Fruit fly (Drosophila melanogaster) whole organism, prepupa: ENCODE data around the gene GluRIIE.

Source experiments
- CG10631 ChIP-seq: fragments of 200-800 bp; sonication (Bioruptor generic); optimal IDR thresholded peaks from 2 replicates; lab custom pipeline; 2016; ENCODE audit warnings: missing biosample characterization, missing genetic modification characterization
- CG10669 ChIP-seq: fragments of 200-800 bp; sonication (Bioruptor generic); optimal IDR thresholded peaks from 3 replicates; lab custom pipeline; 2018; ENCODE audit warnings: missing biosample characterization, mild to moderate bottlenecking, missing genetic modification characterization, moderate library complexity
- CG11294 ChIP-seq: fragments of 200-800 bp; sonication (Bioruptor generic); IDR thresholded peaks from 2 replicates; pipeline ENCODE4 v1.3.6; 2022; ENCODE audit warnings: missing biosample characterization, missing genetic modification characterization
- CG11762 ChIP-seq: fragments of 200-800 bp; sonication (Bioruptor generic); optimal IDR thresholded peaks from 3 replicates; lab custom pipeline; 2016; ENCODE audit warnings: missing biosample characterization, missing genetic modification characterization; ENCODE audit not compliant: insufficient read depth
- CG15336 ChIP-seq: fragments of 200-800 bp; sonication (Bioruptor generic); IDR thresholded peaks from 2 replicates; pipeline ENCODE4 v1.3.6; 2022; ENCODE audit warnings: missing biosample characterization, missing genetic modification characterization
- CG1621 ChIP-seq: fragments of 200-800 bp; sonication (Bioruptor generic); optimal IDR thresholded peaks from 3 replicates; lab custom pipeline; 2018; ENCODE audit warnings: missing biosample characterization, mild to moderate bottlenecking, missing genetic modification characterization
- CG3032 ChIP-seq: fragments of 200-800 bp; optimal IDR thresholded peaks from 2 replicates; lab custom pipeline; 2019; ENCODE audit warnings: missing biosample characterization, mild to moderate bottlenecking, missing genetic modification characterization, moderate library complexity
- CG32006 ChIP-seq: fragments of 200-800 bp; sonication (Bioruptor generic); optimal IDR thresholded peaks from 3 replicates; lab custom pipeline; 2017; ENCODE audit warnings: missing biosample characterization, mild to moderate bottlenecking, missing genetic modification characterization
- CG34406 ChIP-seq: fragments of 200-800 bp; sonication (Bioruptor generic); optimal IDR thresholded peaks from 3 replicates; lab custom pipeline; 2016; ENCODE audit warnings: missing biosample characterization, missing genetic modification characterization
- CG3919 ChIP-seq: fragments of 200-800 bp; sonication (Bioruptor generic); optimal IDR thresholded peaks from 3 replicates; lab custom pipeline; 2016; ENCODE audit warnings: missing biosample characterization, missing genetic modification characterization
- CG4318 ChIP-seq: fragments of 200-800 bp; sonication (Bioruptor generic); optimal IDR thresholded peaks from 3 replicates; lab custom pipeline; 2017; ENCODE audit warnings: missing biosample characterization, mild to moderate bottlenecking, missing genetic modification characterization
- CG6163 ChIP-seq: fragments of 200-800 bp; sonication (Bioruptor generic); IDR thresholded peaks from 3 replicates; pipeline ENCODE4 v1.3.6; 2022; ENCODE audit warnings: missing biosample characterization, missing genetic modification characterization
- CG6276 ChIP-seq: fragments of 200-800 bp; sonication (Bioruptor generic); optimal IDR thresholded peaks from 2 replicates; lab custom pipeline; 2017; ENCODE audit warnings: missing biosample characterization, mild to moderate bottlenecking, missing genetic modification characterization
- CG6792 ChIP-seq: fragments of 200-800 bp; sonication (Bioruptor generic); optimal IDR thresholded peaks from 3 replicates; lab custom pipeline; 2016; ENCODE audit warnings: missing biosample characterization, missing genetic modification characterization
- CG6808 ChIP-seq: fragments of 200-800 bp; sonication (Bioruptor generic); optimal IDR thresholded peaks from 3 replicates; lab custom pipeline; 2017; ENCODE audit warnings: missing biosample characterization, missing genetic modification characterization, mild to moderate bottlenecking, moderate library complexity, missing genetic modification reagents
- CG6854 ChIP-seq: fragments of 200-800 bp; sonication (Bioruptor generic); optimal IDR thresholded peaks from 2 replicates; lab custom pipeline; 2017; ENCODE audit warnings: missing biosample characterization, mild to moderate bottlenecking, missing genetic modification characterization
- CG7368 ChIP-seq: fragments of 200-800 bp; sonication (Bioruptor generic); optimal IDR thresholded peaks from 3 replicates; lab custom pipeline; 2016; ENCODE audit warnings: missing biosample characterization, missing genetic modification characterization
- CG8319 ChIP-seq: fragments of 200-800 bp; sonication (Bioruptor generic); optimal IDR thresholded peaks from 3 replicates; lab custom pipeline; 2016; ENCODE audit warnings: missing biosample characterization, missing genetic modification characterization
- CG8632 ChIP-seq: fragments of 200-800 bp; sonication (Bioruptor generic); optimal IDR thresholded peaks from 3 replicates; lab custom pipeline; 2016; ENCODE audit warnings: missing biosample characterization, missing genetic modification characterization
- CG9139 ChIP-seq: fragments of 200-800 bp; sonication (Bioruptor generic); optimal IDR thresholded peaks from 3 replicates; lab custom pipeline; 2017; ENCODE audit warnings: missing biosample characterization, mild to moderate bottlenecking, missing genetic modification characterization
- Eip78C ChIP-seq: fragments of 200-800 bp; sonication (Bioruptor generic); peaks from one replicate; lab custom pipeline; 2016; ENCODE audit warnings: missing biosample characterization, missing genetic modification characterization
- Eip93F ChIP-seq: fragments of 200-800 bp; sonication (Bioruptor generic); optimal IDR thresholded peaks from 2 replicates; lab custom pipeline; 2016; ENCODE audit warnings: missing biosample characterization, mild to moderate bottlenecking, missing genetic modification characterization
- Ets21C ChIP-seq: fragments of 200-800 bp; sonication (Bioruptor generic); optimal IDR thresholded peaks from 3 replicates; lab custom pipeline; 2016; ENCODE audit warnings: missing biosample characterization, missing genetic modification characterization
- Ets96B ChIP-seq: fragments of 200-800 bp; optimal IDR thresholded peaks from 2 replicates; lab custom pipeline; 2019; ENCODE audit warnings: missing biosample characterization, mild to moderate bottlenecking, missing genetic modification characterization, moderate library complexity
- Gug ChIP-seq: fragments of 200-800 bp; sonication (Bioruptor generic); IDR thresholded peaks from 2 replicates; pipeline ENCODE4 v1.3.6; 2022; ENCODE audit warnings: missing biosample characterization, missing genetic modification characterization
- Hr38 ChIP-seq: sonication (Bioruptor generic); optimal IDR thresholded peaks from 2 replicates; lab custom pipeline; 2016; ENCODE audit warnings: missing biosample characterization, missing genetic modification characterization
- Hr39 ChIP-seq: fragments of 200-800 bp; sonication (Bioruptor generic); optimal IDR thresholded peaks from 2 replicates; lab custom pipeline; 2016; ENCODE audit warnings: missing biosample characterization, missing genetic modification characterization
- Hr4 ChIP-seq: fragments of 200-800 bp; sonication (Bioruptor generic); optimal IDR thresholded peaks from 3 replicates; lab custom pipeline; 2016; ENCODE audit warnings: missing biosample characterization, missing genetic modification characterization
- Lpt ChIP-seq: fragments of 200-800 bp; sonication (Bioruptor generic); optimal IDR thresholded peaks from 3 replicates; lab custom pipeline; 2016; ENCODE audit warnings: missing biosample characterization, missing genetic modification characterization
- OdsH ChIP-seq: fragments of 200-800 bp; sonication (Bioruptor generic); optimal IDR thresholded peaks from 3 replicates; lab custom pipeline; 2016; ENCODE audit warnings: missing biosample characterization, missing genetic modification characterization
- Sox102F ChIP-seq: fragments of 200-800 bp; sonication (Bioruptor generic); optimal IDR thresholded peaks from 2 replicates; lab custom pipeline; 2016; ENCODE audit warnings: missing biosample characterization, mild to moderate bottlenecking, missing genetic modification characterization
- Sox15 ChIP-seq: fragments of 200-800 bp; sonication (Bioruptor generic); optimal IDR thresholded peaks from 3 replicates; lab custom pipeline; 2016; ENCODE audit warnings: missing biosample characterization, missing genetic modification characterization
- acj6 ChIP-seq: fragments of 200-800 bp; sonication (Bioruptor generic); optimal IDR thresholded peaks from 3 replicates; lab custom pipeline; 2016; ENCODE audit warnings: missing biosample characterization, missing genetic modification characterization
- cyc ChIP-seq: fragments of 200-800 bp; sonication (Bioruptor generic); optimal IDR thresholded peaks from 3 replicates; lab custom pipeline; 2016; ENCODE audit warnings: missing biosample characterization, missing genetic modification characterization
- dac ChIP-seq: fragments of 200-800 bp; sonication (Bioruptor generic); optimal IDR thresholded peaks from 2 replicates; lab custom pipeline; 2017; ENCODE audit warnings: missing biosample characterization, mild to moderate bottlenecking, missing genetic modification characterization
- esn ChIP-seq: fragments of 200-800 bp; sonication (Bioruptor generic); optimal IDR thresholded peaks from 2 replicates; lab custom pipeline; 2016; ENCODE audit warnings: missing biosample characterization, mild to moderate bottlenecking, missing genetic modification characterization, moderate library complexity
- fd59A ChIP-seq: fragments of 200-800 bp; sonication (Bioruptor generic); optimal IDR thresholded peaks from 2 replicates; lab custom pipeline; 2017; ENCODE audit warnings: missing biosample characterization, mild to moderate bottlenecking, missing genetic modification characterization, missing genetic modification reagents
- fd85E ChIP-seq: fragments of 200-800 bp; sonication (Bioruptor generic); optimal IDR thresholded peaks from 3 replicates; lab custom pipeline; 2016; ENCODE audit warnings: missing biosample characterization, missing genetic modification characterization
- fkh ChIP-seq: fragments of 200-800 bp; sonication (Bioruptor generic); optimal IDR thresholded peaks from 3 replicates; lab custom pipeline; 2017; ENCODE audit warnings: missing biosample characterization, mild to moderate bottlenecking, missing genetic modification characterization, moderate library complexity
- net ChIP-seq: fragments of 200-800 bp; sonication (Bioruptor generic); optimal IDR thresholded peaks from 3 replicates; lab custom pipeline; 2016; ENCODE audit warnings: missing biosample characterization, missing genetic modification characterization
- pdm3 ChIP-seq: fragments of 200-800 bp; sonication (Bioruptor generic); optimal IDR thresholded peaks from 3 replicates; lab custom pipeline; 2016; ENCODE audit warnings: missing biosample characterization, missing genetic modification characterization
- salr ChIP-seq, 2 experiments: fragments of 200-800 bp; sonication (Bioruptor generic); optimal IDR thresholded peaks; 3 replicates each; lab custom pipeline; 2016 to 2018; ENCODE audit warnings: missing biosample characterization in 2 of 2, missing genetic modification characterization in 2 of 2, mild to moderate bottlenecking in 1 of 2
- spab ChIP-seq: fragments of 200-800 bp; sonication (Bioruptor generic); optimal IDR thresholded peaks from 2 replicates; lab custom pipeline; 2017; ENCODE audit warnings: missing biosample characterization, mild to moderate bottlenecking, missing genetic modification characterization, missing genetic modification reagents
- ss ChIP-seq, 2 experiments: fragments of 200-800 bp; sonication (Bioruptor generic); optimal IDR thresholded peaks; 2 replicates in 1 of 2; 3 replicates in 1 of 2; lab custom pipeline; 2017 to 2018; ENCODE audit warnings: mild to moderate bottlenecking in 2 of 2, missing biosample characterization in 2 of 2, missing genetic modification characterization in 2 of 2, moderate library complexity in 1 of 2

The GluRIIE gene

DNA sequence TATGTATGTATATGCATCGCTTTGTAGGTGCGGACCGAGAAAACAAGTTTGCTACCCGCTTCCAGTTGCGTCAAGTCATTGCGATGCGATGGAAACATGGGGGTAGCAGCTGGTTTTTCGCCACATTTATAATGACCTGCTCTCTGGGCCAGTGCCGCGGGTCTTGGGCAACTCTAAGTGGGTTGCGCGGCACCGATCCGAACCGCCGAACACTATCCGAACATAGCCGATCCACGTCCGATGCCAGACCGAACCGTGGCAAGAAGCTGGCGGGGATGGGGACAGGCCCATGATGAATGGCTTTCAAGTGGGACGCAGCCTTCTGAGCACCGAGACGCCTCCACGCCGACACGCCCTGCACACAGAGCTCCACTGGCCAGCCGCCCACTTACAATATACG, 44.4 kb downstream of the GluRIIE start (continued):
- no peak for TF ChIP-seq CG8632 (GFP tag; lab: Kevin White, UChicago)
- TF ChIP-seq acj6: no peak
- no peak for TF ChIP-seq CG11762 (GFP tag; lab: Kevin White, UChicago)
- no peak for TF ChIP-seq CG6792 (GFP tag; lab: Kevin White, UChicago)
- peak; percentile 56; the same call in 1 of the 3 replicates for TF ChIP-seq CG6163
- TF ChIP-seq fd59A: no peak
- no peak for TF ChIP-seq CG34406
- no peak for TF ChIP-seq cyc
- no peak for TF ChIP-seq CG3919 (GFP tag; lab: Kevin White, UChicago)
- TF ChIP-seq Hr39 (GFP tag; lab: Kevin White, UChicago): no peak
- no peak for TF ChIP-seq CG10669 (GFP tag; lab: Kevin White, UChicago)
- TF ChIP-seq CG1621 (tag; lab: Kevin White, UChicago): peak; percentile 59
- no peak for TF ChIP-seq esn (GFP tag; lab: Kevin White, UChicago)
- no peak for TF ChIP-seq Gug
- TF ChIP-seq CG8319 (GFP tag; lab: Kevin White, UChicago): no peak
- TF ChIP-seq fkh: no peak
- TF ChIP-seq Sox102F (GFP tag; lab: Kevin White, UChicago): no peak
- no peak for TF ChIP-seq net (GFP tag; lab: Kevin White, UChicago)
- no peak for TF ChIP-seq Hr4
- TF ChIP-seq salr (GFP tag; optimal IDR thresholded peaks at IDR 0.05; lab: Kevin White, UChicago): no peak
- TF ChIP-seq CG3032 (tag; lab: Kevin White, UChicago): no peak
- peak; percentile 20 for TF ChIP-seq CG6276
- no peak for TF ChIP-seq pdm3 (GFP tag; lab: Kevin White, UChicago)
- TF ChIP-seq CG6808 (GFP tag; lab: Kevin White, UChicago): no peak
- peak; percentile 1 to 51 for TF ChIP-seq ss (GFP tag; optimal IDR thresholded peaks at IDR 0.05; lab: Kevin White, UChicago)
- TF ChIP-seq Lpt: peak; percentile 62
- peak; percentile 6 for TF ChIP-seq CG9139 (GFP tag; lab: Kevin White, UChicago)
- TF ChIP-seq CG10631 (GFP tag; lab: Kevin White, UChicago): no peak
- TF ChIP-seq CG32006 (GFP tag; lab: Kevin White, UChicago): no peak
- no peak for TF ChIP-seq dac (GFP tag; lab: Kevin White, UChicago)
- TF ChIP-seq CG6854: no peak
- no peak for TF ChIP-seq spab (GFP tag; lab: Kevin White, UChicago)
- no peak for TF ChIP-seq CG7368 (GFP tag; lab: Kevin White, UChicago)
- no peak for TF ChIP-seq CG4318 (GFP tag; lab: Kevin White, UChicago)
- TF ChIP-seq Eip93F: no peak
- TF ChIP-seq fd85E: no peak
- TF ChIP-seq Sox15 (GFP tag; lab: Kevin White, UChicago): no peak

DNA sequence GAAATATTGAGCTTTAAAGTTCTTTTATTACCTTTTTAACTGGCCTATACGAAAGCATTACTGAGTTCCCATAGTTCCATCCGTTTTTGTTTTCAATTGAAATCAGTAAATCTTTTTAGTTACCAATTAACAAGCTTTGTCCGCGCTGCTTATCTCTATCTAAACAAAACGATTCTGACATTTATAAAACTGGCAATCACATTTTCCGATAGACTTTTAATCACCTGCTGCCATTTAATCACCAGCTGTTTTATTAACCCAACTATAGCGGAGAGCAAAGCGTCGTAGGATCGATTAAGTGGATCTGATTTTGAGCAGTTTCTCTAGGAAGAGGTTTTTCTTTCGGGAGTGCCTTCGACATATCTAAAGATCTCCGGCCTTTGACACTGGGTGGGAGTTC, 45.9 kb downstream of the GluRIIE start:
- no peak for TF ChIP-seq CG8319 (GFP tag; lab: Kevin White, UChicago)
- no peak for TF ChIP-seq CG6792 (GFP tag; lab: Kevin White, UChicago)
- TF ChIP-seq CG10669 (GFP tag; lab: Kevin White, UChicago): no peak
- no peak for TF ChIP-seq CG11294 (GFP tag; lab: Robert Waterston, UW)
- no peak for TF ChIP-seq CG6808 (GFP tag; lab: Kevin White, UChicago)
- no peak for TF ChIP-seq OdsH
- TF ChIP-seq CG3032 (tag; lab: Kevin White, UChicago): no peak
- TF ChIP-seq Eip78C (GFP tag; lab: Kevin White, UChicago): no peak
- no peak for TF ChIP-seq Hr38
- TF ChIP-seq Ets96B (tag; lab: Kevin White, UChicago): no peak
- no peak for TF ChIP-seq CG6854
- no peak for TF ChIP-seq Ets21C (GFP tag; lab: Kevin White, UChicago)
- TF ChIP-seq Eip93F: no peak
- no peak for TF ChIP-seq CG11762 (GFP tag; lab: Kevin White, UChicago)
- TF ChIP-seq CG15336 (GFP tag; lab: Robert Waterston, UW): no peak
- TF ChIP-seq CG10631 (GFP tag; lab: Kevin White, UChicago): no peak
